Fruit fly (Drosophila melanogaster) whole organism, embryonic: ENCODE data around the gene Dif.

Experiments used
- Ada2b ChIP-seq: fragments of 200-800 bp; sonication (Bioruptor generic); IDR thresholded peaks from 2 replicates; pipeline ENCODE4 v1.3.6; 2022; ENCODE audit warnings: missing biosample characterization, missing genetic modification characterization
- Atf-2 ChIP-seq: fragments of 200-800 bp; sonication (Bioruptor generic); optimal IDR thresholded peaks from 2 replicates; lab custom pipeline; 2016; ENCODE audit warnings: missing biosample characterization, missing genetic modification characterization
- Atf3 ChIP-seq: fragments of 200-800 bp; sonication (Bioruptor generic); optimal IDR thresholded peaks from 3 replicates; lab custom pipeline; 2016; ENCODE audit warnings: missing biosample characterization, missing genetic modification characterization
- CG11504 ChIP-seq: fragments of 200-800 bp; sonication (Bioruptor generic); optimal IDR thresholded peaks from 3 replicates; lab custom pipeline; 2019; ENCODE audit warnings: missing biosample characterization, mild to moderate bottlenecking, missing genetic modification characterization, moderate library complexity
- CG12236 ChIP-seq: fragments of 200-800 bp; sonication (Bioruptor generic); optimal IDR thresholded peaks from 2 replicates; lab custom pipeline; 2016; ENCODE audit warnings: missing biosample characterization, missing genetic modification characterization
- CG12299 ChIP-seq: fragments of 200-800 bp; sonication (Bioruptor generic); optimal IDR thresholded peaks from 2 replicates; lab custom pipeline; 2018; ENCODE audit warnings: missing biosample characterization, mild to moderate bottlenecking, missing genetic modification characterization
- CG13296 ChIP-seq: fragments of 200-800 bp; sonication (Bioruptor generic); optimal IDR thresholded peaks from 3 replicates; lab custom pipeline; 2018; ENCODE audit warnings: missing biosample characterization, mild to moderate bottlenecking, missing genetic modification characterization
- CG14667 ChIP-seq: fragments of 200-800 bp; sonication (Bioruptor generic); IDR thresholded peaks from 2 replicates; pipeline ENCODE4 v1.3.6; 2022; ENCODE audit warnings: missing biosample characterization, missing genetic modification characterization
- CG1647 ChIP-seq: fragments of 200-800 bp; sonication (Bioruptor generic); optimal IDR thresholded peaks from 3 replicates; lab custom pipeline; 2016; ENCODE audit warnings: missing biosample characterization, missing genetic modification characterization
- CG16779 ChIP-seq: fragments of 200-800 bp; sonication (Bioruptor generic); IDR thresholded peaks from 2 replicates; pipeline ENCODE4 v1.3.6; 2022; ENCODE audit warnings: missing biosample characterization, missing genetic modification characterization
- CG3726 ChIP-seq: fragments of 200-800 bp; sonication (Bioruptor generic); IDR thresholded peaks from 3 replicates; pipeline ENCODE4, ENCODE4 v1.3.6; 2022; ENCODE audit warnings: missing biosample characterization, missing genetic modification characterization
- CG4424 ChIP-seq: fragments of 200-800 bp; sonication (Bioruptor generic); optimal IDR thresholded peaks from 3 replicates; lab custom pipeline; 2016; ENCODE audit warnings: missing biosample characterization, missing genetic modification characterization
- CG8281 ChIP-seq: fragments of 200-800 bp; sonication (Bioruptor generic); optimal IDR thresholded peaks from 2 replicates; lab custom pipeline; 2018; ENCODE audit warnings: missing biosample characterization, mild to moderate bottlenecking, missing genetic modification characterization, moderate library complexity
- CG8765 ChIP-seq: fragments of 200-800 bp; sonication (Bioruptor generic); IDR thresholded peaks from 2 replicates; pipeline ENCODE4 v1.3.6; 2022; ENCODE audit warnings: missing biosample characterization, missing genetic modification characterization
- CkIIα-i1 ChIP-seq: fragments of 200-800 bp; sonication (Bioruptor generic); IDR thresholded peaks from 2 replicates; pipeline ENCODE4 v1.3.6; 2022; ENCODE audit warnings: missing biosample characterization, missing genetic modification characterization
- Deaf1 ChIP-seq: fragments of 200-800 bp; optimal IDR thresholded peaks from 3 replicates; lab custom pipeline; 2019; ENCODE audit warnings: missing biosample characterization, mild to moderate bottlenecking, missing genetic modification characterization, moderate library complexity
- Dp ChIP-seq: fragments of 200-800 bp; sonication (Bioruptor generic); optimal IDR thresholded peaks from 2 replicates; lab custom pipeline; 2018; ENCODE audit warnings: missing biosample characterization, mild to moderate bottlenecking, missing genetic modification characterization, moderate library complexity
- Fer1 ChIP-seq: fragments of 200-800 bp; sonication (Bioruptor generic); optimal IDR thresholded peaks from 2 replicates; lab custom pipeline; 2017; ENCODE audit warnings: missing biosample characterization, mild to moderate bottlenecking, missing genetic modification characterization
- HmgD ChIP-seq: fragments of 200-800 bp; sonication (Bioruptor generic); optimal IDR thresholded peaks from 3 replicates; lab custom pipeline; 2016; ENCODE audit warnings: missing biosample characterization, missing genetic modification characterization
- Mes4 ChIP-seq: fragments of 200-800 bp; sonication (Bioruptor generic); optimal IDR thresholded peaks from 2 replicates; lab custom pipeline; 2016; ENCODE audit warnings: missing biosample characterization, missing genetic modification characterization
- NfI ChIP-seq: fragments of 200-800 bp; sonication (Bioruptor generic); optimal IDR thresholded peaks from 3 replicates; lab custom pipeline; 2018; ENCODE audit warnings: missing biosample characterization, mild to moderate bottlenecking, missing genetic modification characterization, moderate library complexity
- Six4 ChIP-seq: fragments of 200-800 bp; sonication (Bioruptor generic); optimal IDR thresholded peaks from 2 replicates; lab custom pipeline; 2016; ENCODE audit warnings: missing biosample characterization, missing genetic modification characterization
- Sox100B ChIP-seq: fragments of 200-800 bp; sonication (Bioruptor generic); optimal IDR thresholded peaks from 3 replicates; lab custom pipeline; 2018; ENCODE audit warnings: missing biosample characterization, mild to moderate bottlenecking, missing genetic modification characterization
- Trl ChIP-seq, 3 experiments: fragments of >200 bp in 2 of 3; fragments of 200-800 bp in 1 of 3; sonication (Bioruptor generic) in 1 of 3; optimal IDR thresholded peaks; 2 replicates in 1 of 3; 3 replicates in 2 of 3; lab custom pipeline; 2016 to 2017; ENCODE audit warnings: missing biosample characterization in 1 of 3, missing genetic modification characterization in 1 of 3
- Usf ChIP-seq: fragments of 200-800 bp; sonication (Bioruptor generic); optimal IDR thresholded peaks from 2 replicates; lab custom pipeline; 2017; ENCODE audit warnings: missing genotype, missing biosample characterization, missing genetic modification characterization
- Xbp1 ChIP-seq: fragments of 200-800 bp; sonication (Bioruptor generic); optimal IDR thresholded peaks from 3 replicates; lab custom pipeline; 2016; ENCODE audit warnings: missing biosample characterization, mild to moderate bottlenecking, missing genetic modification characterization
- amos ChIP-seq: fragments of 200-800 bp; sonication (Bioruptor generic); IDR thresholded peaks from 2 replicates; pipeline ENCODE4 v1.3.6; 2022; ENCODE audit warnings: missing biosample characterization, missing genetic modification characterization; ENCODE audit not compliant: partially characterized antibody
- ash1 ChIP-seq: fragments of 200-800 bp; sonication (Bioruptor generic); optimal IDR thresholded peaks from 2 replicates; lab custom pipeline; 2018; ENCODE audit warnings: missing biosample characterization, mild to moderate bottlenecking, missing genetic modification characterization
- az2 ChIP-seq: fragments of 200-800 bp; sonication (Bioruptor generic); optimal IDR thresholded peaks from 3 replicates; lab custom pipeline; 2016; ENCODE audit warnings: missing biosample characterization, missing genetic modification characterization
- bowl ChIP-seq: fragments of 200-800 bp; sonication (Bioruptor generic); IDR thresholded peaks from 2 replicates; pipeline ENCODE4 v1.3.6; 2022; ENCODE audit warnings: missing biosample characterization, missing genetic modification characterization
- cad ChIP-seq: fragments of >200 bp; optimal IDR thresholded peaks from 2 replicates; lab custom pipeline; 2017; ENCODE audit warnings: missing biosample characterization, missing genetic modification characterization
- dpn ChIP-seq, 2 experiments: fragments of 200-800 bp; sonication (Bioruptor generic); optimal IDR thresholded peaks; 3 replicates each; lab custom pipeline; 2016; ENCODE audit warnings: missing biosample characterization in 2 of 2, missing genetic modification characterization in 2 of 2
- dysf ChIP-seq: fragments of 200-800 bp; sonication (Bioruptor generic); IDR thresholded peaks from 3 replicates; pipeline ENCODE4 v1.3.6; 2022; ENCODE audit warnings: missing biosample characterization, missing genetic modification characterization
- exex ChIP-seq: fragments of 200-800 bp; sonication (Bioruptor generic); optimal IDR thresholded peaks from 4 replicates; lab custom pipeline; 2018; ENCODE audit warnings: missing biosample characterization, mild to moderate bottlenecking, missing genetic modification characterization, moderate library complexity
- gcm ChIP-seq: fragments of 200-800 bp; sonication (Bioruptor generic); optimal IDR thresholded peaks from 2 replicates; lab custom pipeline; 2019; ENCODE audit warnings: missing biosample characterization, mild to moderate bottlenecking, missing genetic modification characterization, moderate library complexity
- gem ChIP-seq: fragments of 200-800 bp; sonication (Bioruptor generic); optimal IDR thresholded peaks from 2 replicates; lab custom pipeline; 2019; ENCODE audit warnings: missing biosample characterization, mild to moderate bottlenecking, missing genetic modification characterization, moderate library complexity
- grau ChIP-seq: fragments of 200-800 bp; optimal IDR thresholded peaks from 3 replicates; lab custom pipeline; 2019; ENCODE audit warnings: missing biosample characterization, mild to moderate bottlenecking, missing genetic modification characterization, moderate library complexity
- grn ChIP-seq: fragments of 200-800 bp; sonication (Bioruptor generic); optimal IDR thresholded peaks from 3 replicates; lab custom pipeline; 2017; ENCODE audit warnings: missing biosample characterization, missing genetic modification characterization
- hth ChIP-seq: fragments of >200 bp; optimal IDR thresholded peaks from 2 replicates; lab custom pipeline; 2017; ENCODE audit warnings: inconsistent platforms
- ind ChIP-seq: fragments of 200-800 bp; sonication (Bioruptor generic); optimal IDR thresholded peaks from 3 replicates; lab custom pipeline; 2016; ENCODE audit warnings: missing biosample characterization, missing genetic modification characterization
- maf-S ChIP-seq: fragments of 200-800 bp; sonication (Bioruptor generic); optimal IDR thresholded peaks from 2 replicates; lab custom pipeline; 2016; ENCODE audit warnings: missing biosample characterization, missing genetic modification characterization
- mirr ChIP-seq: fragments of 200-800 bp; sonication (Bioruptor generic); optimal IDR thresholded peaks from 3 replicates; lab custom pipeline; 2018; ENCODE audit warnings: missing biosample characterization, mild to moderate bottlenecking, missing genetic modification characterization
- odd ChIP-seq: fragments of 200-800 bp; sonication (Bioruptor generic); optimal IDR thresholded peaks from 2 replicates; lab custom pipeline; 2017; ENCODE audit warnings: missing biosample characterization, mild to moderate bottlenecking, missing genetic modification characterization
- pb ChIP-seq: fragments of 200-800 bp; sonication (Bioruptor generic); optimal IDR thresholded peaks from 3 replicates; lab custom pipeline; 2016; ENCODE audit warnings: missing biosample characterization, missing genetic modification characterization
- prd ChIP-seq, 3 experiments: fragments of >200 bp in 2 of 3; fragments of 200-800 bp in 1 of 3; sonication (Bioruptor generic) in 1 of 3; optimal IDR thresholded peaks in 2 of 3; IDR thresholded peaks in 1 of 3; 2 replicates in 2 of 3; 3 replicates in 1 of 3; pipeline versions ENCODE4 v1.3.6 to Lab custom; 2017 to 2022; ENCODE audit warnings: missing biosample characterization in 1 of 3, missing genetic modification characterization in 1 of 3
- schlank ChIP-seq: fragments of 200-800 bp; sonication (Bioruptor generic); optimal IDR thresholded peaks from 2 replicates; lab custom pipeline; 2018; ENCODE audit warnings: missing biosample characterization, mild to moderate bottlenecking, missing genetic modification characterization
- sr ChIP-seq: fragments of 200-800 bp; sonication (Bioruptor generic); IDR thresholded peaks from 3 replicates; pipeline ENCODE4 v1.3.6; 2022; ENCODE audit warnings: missing biosample characterization, missing genetic modification characterization
- tin ChIP-seq: fragments of 200-800 bp; sonication (Bioruptor generic); optimal IDR thresholded peaks from 3 replicates; lab custom pipeline; 2016; ENCODE audit warnings: missing biosample characterization, missing genetic modification characterization
- tio ChIP-seq: fragments of 200-800 bp; sonication (Bioruptor generic); optimal IDR thresholded peaks from 2 replicates; lab custom pipeline; 2017; ENCODE audit warnings: missing biosample characterization, missing genetic modification characterization, inconsistent platforms
- tna ChIP-seq: fragments of 200-800 bp; sonication (Bioruptor generic); IDR thresholded peaks from 2 replicates; pipeline ENCODE4 v1.3.6; 2022; ENCODE audit warnings: missing biosample characterization, missing genetic modification characterization; ENCODE audit not compliant: partially characterized antibody
- wor ChIP-seq: fragments of 200-800 bp; sonication (Bioruptor generic); IDR thresholded peaks from 2 replicates; pipeline ENCODE4 v1.3.6; 2022; ENCODE audit warnings: missing biosample characterization, missing genetic modification characterization

The Dif gene

DNA sequence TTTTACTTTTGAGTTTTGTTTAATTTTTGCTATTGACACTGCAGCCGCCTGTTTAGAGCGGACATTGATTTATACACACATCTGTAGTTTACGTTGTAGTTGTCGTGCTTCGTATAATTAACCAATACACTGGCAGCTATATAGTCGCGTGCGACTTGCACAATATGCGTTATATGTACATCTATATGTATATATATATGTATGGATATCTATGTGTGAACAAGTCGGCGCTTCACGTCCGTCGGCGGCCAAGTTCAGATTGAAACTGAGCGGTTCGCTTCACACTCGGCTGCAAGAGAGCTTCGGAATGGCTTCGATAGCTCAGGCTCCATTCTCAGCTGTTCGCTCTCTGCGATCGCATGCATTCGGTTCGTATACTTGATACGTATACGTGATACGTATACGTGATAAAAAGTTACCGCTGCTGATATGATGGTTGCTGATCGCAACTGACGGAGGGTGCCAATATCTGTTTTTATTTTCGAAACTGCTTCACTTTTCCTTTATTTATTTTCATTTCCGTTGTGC, 5.0 kb downstream of the Dif start (continued):
- TF ChIP-seq CkIIα-i1 (GFP tag; lab: Robert Waterston, UW) (no peak), grn (GFP tag; lab: Kevin White, UChicago) (peak; percentile 21), ash1 (GFP tag; lab: Kevin White, UChicago) (no peak), CG14667 (no peak), Usf (GFP tag; lab: Kevin White, UChicago) (no peak), exex (tag; lab: Kevin White, UChicago) (no peak), HmgD (GFP tag; lab: Kevin White, UChicago) (no peak), CG8281 (no peak), CG13296 (GFP tag; lab: Kevin White, UChicago) (peak; percentile 45), CG4424 (GFP tag; lab: Kevin White, UChicago) (no peak), cad (GFP tag; lab: Kevin White, UChicago) (no peak), CG3726 (GFP tag; lab: Robert Waterston, UW) (no peak), schlank (tag; lab: Kevin White, UChicago) (no peak), gem (tag; lab: Kevin White, UChicago) (peak; percentile 7), gcm (no peak), amos (GFP tag; lab: Robert Waterston, UW) (no peak), Deaf1 (tag; lab: Kevin White, UChicago) (peak; percentile 95), bowl (GFP tag; lab: Robert Waterston, UW) (no peak), CG11504 (tag; lab: Kevin White, UChicago) (peak; percentile 22), pb (GFP tag; lab: Kevin White, UChicago) (no peak), Atf-2 (GFP tag; lab: Kevin White, UChicago) (no peak), tin (GFP tag; lab: Kevin White, UChicago) (no peak), Sox100B (GFP tag; lab: Kevin White, UChicago) (no peak), Xbp1 (GFP tag; lab: Kevin White, UChicago) (no peak), CG16779 (GFP tag; lab: Robert Waterston, UW) (no peak), ind (GFP tag; lab: Kevin White, UChicago) (no peak), dysf (GFP tag; lab: Robert Waterston, UW) (no peak), Six4 (GFP tag; lab: Kevin White, UChicago) (no peak), mirr (GFP tag; lab: Kevin White, UChicago) (peak; percentile 18), odd (GFP tag; lab: Kevin White, UChicago) (peak; percentile 4), CG1647 (GFP tag; lab: Kevin White, UChicago) (no peak), CG12299 (no peak), CG12236 (GFP tag; lab: Kevin White, UChicago) (no peak), grau (tag; lab: Kevin White, UChicago) (peak; percentile 5), NfI (GFP tag; lab: Kevin White, UChicago) (no peak), prd (optimal IDR thresholded peaks at IDR 0.05; lab: Kevin White, UChicago) (no peak), prd (GFP tag; IDR thresholded peaks at IDR 0.05; lab: Robert Waterston, UW) (no peak), CG8765 (GFP tag; lab: Robert Waterston, UW) (no peak), az2 (GFP tag; lab: Kevin White, UChicago) (no peak), wor (GFP tag; lab: Robert Waterston, UW) (no peak), dpn (GFP tag; optimal IDR thresholded peaks at IDR 0.05; lab: Kevin White, UChicago) (no peak), sr (GFP tag; lab: Robert Waterston, UW) (no peak), Trl (optimal IDR thresholded peaks at IDR 0.05; lab: Kevin White, UChicago) (peak; percentile 52 to 66), Trl (GFP tag; optimal IDR thresholded peaks at IDR 0.05; lab: Kevin White, UChicago) (no peak), Dp (GFP tag; lab: Kevin White, UChicago) (no peak), Atf3 (GFP tag; lab: Kevin White, UChicago) (no peak), Ada2b (GFP tag; lab: Robert Waterston, UW) (0 out of 2 replicates have a peak, but pooled peaks have one; percentile 10), tna (GFP tag; lab: Robert Waterston, UW) (no peak), maf-S (GFP tag; lab: Kevin White, UChicago) (no peak), tio (GFP tag; lab: Kevin White, UChicago) (no peak), Mes4 (GFP tag; lab: Kevin White, UChicago) (no peak), Fer1 (peak; percentile 22), hth (lab: Kevin White, UChicago) (no peak)
